Worm (Caenorhabditis elegans) whole organism, L4/young adult: ENCODE measurements around the gene F44B9.5.

Experiments used
- W03F9.2 ChIP-seq: fragments of 150-350 bp; optimal IDR thresholded peaks from 2 replicates; lab custom pipeline; 2014; ENCODE audit warnings: missing biosample characterization, missing genetic modification characterization
- dao-5 ChIP-seq: sonication (generic microtip); optimal IDR thresholded peaks from 2 replicates; lab custom pipeline; 2016; ENCODE audit warnings: missing genotype, missing genetic modification characterization, moderate library complexity, missing compliant biosample characterization

- TF ChIP-seq dao-5 (tag; lab: Kevin White, UChicago) = no peak
- TF ChIP-seq W03F9.2 = peak; percentile 27
Measured at ce11 chrIII:8009769-8010168, 6.6 kb downstream of the F44B9.5 start, which contains the start of gene cit-1.1.
